Worm (Caenorhabditis elegans) whole organism, late embryonic: ENCODE data around the gene scl-21.

Experiments used
- C08G9.2 ChIP-seq: sonication (generic microtip); optimal IDR thresholded peaks from 2 replicates; lab custom pipeline; 2016; ENCODE audit warnings: mild to moderate bottlenecking, missing genetic modification characterization, moderate library complexity, missing compliant biosample characterization
- F13H6.1 ChIP-seq: sonication (generic microtip); optimal IDR thresholded peaks from 2 replicates; lab custom pipeline; 2016; ENCODE audit warnings: missing genetic modification characterization, missing compliant biosample characterization
- K02D7.2 ChIP-seq: sonication (generic microtip); optimal IDR thresholded peaks from 2 replicates; lab custom pipeline; 2017; ENCODE audit warnings: mild to moderate bottlenecking, missing genetic modification characterization, missing compliant biosample characterization
- K09A11.1 ChIP-seq: sonication (generic microtip); optimal IDR thresholded peaks from 2 replicates; lab custom pipeline; 2017; ENCODE audit warnings: antibody characterized with exemption, mild to moderate bottlenecking, missing genetic modification characterization, missing compliant biosample characterization; ENCODE audit not compliant: insufficient read depth
- Y22D7AL.16 ChIP-seq: sonication (generic microtip); optimal IDR thresholded peaks from 2 replicates; lab custom pipeline; 2016; ENCODE audit warnings: missing genetic modification characterization, missing compliant biosample characterization
- ama-1 ChIP-seq: fragments of 150-350 bp; optimal IDR thresholded peaks from 2 replicates; lab custom pipeline; 2014
- ceh-18 ChIP-seq: sonication (generic microtip); optimal IDR thresholded peaks from 2 replicates; lab custom pipeline; 2016; ENCODE audit warnings: missing genetic modification characterization, missing compliant biosample characterization
- ceh-22 ChIP-seq: sonication (generic microtip); optimal IDR thresholded peaks from 2 replicates; lab custom pipeline; 2017; ENCODE audit warnings: missing biosample characterization, missing genetic modification characterization
- ceh-24 ChIP-seq: sonication (generic microtip); optimal IDR thresholded peaks from 2 replicates; lab custom pipeline; 2016; ENCODE audit warnings: mild to moderate bottlenecking, missing genetic modification characterization, missing compliant biosample characterization
- ceh-30 ChIP-seq: fragments of 150-350 bp; optimal IDR thresholded peaks from 2 replicates; lab custom pipeline; 2014; ENCODE audit warnings: missing biosample characterization, missing genetic modification characterization
- ceh-31 ChIP-seq: sonication (generic microtip); optimal IDR thresholded peaks from 2 replicates; lab custom pipeline; 2016; ENCODE audit warnings: missing genetic modification characterization, missing compliant biosample characterization
- ceh-34 ChIP-seq: sonication (generic microtip); optimal IDR thresholded peaks from 2 replicates; lab custom pipeline; 2016; ENCODE audit warnings: mild to moderate bottlenecking, missing genetic modification characterization, missing compliant biosample characterization
- ceh-48 ChIP-seq: sonication (generic microtip); optimal IDR thresholded peaks from 2 replicates; lab custom pipeline; 2016; ENCODE audit warnings: missing genetic modification characterization, inconsistent platforms, missing compliant biosample characterization
- ceh-9 ChIP-seq: sonication (generic microtip); optimal IDR thresholded peaks from 2 replicates; lab custom pipeline; 2016; ENCODE audit warnings: mild to moderate bottlenecking, missing genetic modification characterization, inconsistent platforms, missing compliant biosample characterization
- che-1 ChIP-seq: sonication (generic microtip); optimal IDR thresholded peaks from 2 replicates; lab custom pipeline; 2016; ENCODE audit warnings: mild to moderate bottlenecking, missing genetic modification characterization, missing compliant biosample characterization
- dve-1 ChIP-seq: sonication (generic microtip); optimal IDR thresholded peaks from 2 replicates; lab custom pipeline; 2017; ENCODE audit warnings: antibody characterized with exemption, mild to moderate bottlenecking, missing genetic modification characterization, missing compliant biosample characterization
- elt-2 ChIP-seq: sonication (generic microtip); optimal IDR thresholded peaks from 2 replicates; lab custom pipeline; 2016; ENCODE audit warnings: missing genetic modification reagents, missing genetic modification characterization, missing compliant biosample characterization
- elt-4 ChIP-seq: sonication (generic microtip); optimal IDR thresholded peaks from 2 replicates; lab custom pipeline; 2016; ENCODE audit warnings: missing genetic modification characterization, missing compliant biosample characterization
- ets-4 ChIP-seq: sonication (generic microtip); optimal IDR thresholded peaks from 2 replicates; lab custom pipeline; 2016; ENCODE audit warnings: missing genetic modification characterization, missing compliant biosample characterization
- eyg-1 ChIP-seq: sonication (generic microtip); optimal IDR thresholded peaks from 2 replicates; lab custom pipeline; 2016; ENCODE audit warnings: missing genotype, missing genetic modification characterization, missing compliant biosample characterization
- fax-1 ChIP-seq: sonication (generic microtip); optimal IDR thresholded peaks from 2 replicates; lab custom pipeline; 2016; ENCODE audit warnings: missing genotype, missing genetic modification characterization, missing compliant biosample characterization
- fkh-10 ChIP-seq: fragments of 150-350 bp; optimal IDR thresholded peaks from 2 replicates; lab custom pipeline; 2014; ENCODE audit warnings: missing biosample characterization, missing genetic modification reagents, missing genetic modification characterization
- fkh-6 ChIP-seq: sonication (generic microtip); optimal IDR thresholded peaks from 2 replicates; lab custom pipeline; 2016; ENCODE audit warnings: missing genetic modification characterization, missing compliant biosample characterization
- gmeb-2 ChIP-seq: sonication (generic microtip); optimal IDR thresholded peaks from 2 replicates; lab custom pipeline; 2016; ENCODE audit warnings: missing genetic modification characterization, inconsistent platforms, missing compliant biosample characterization
- hlh-15 ChIP-seq: sonication (generic microtip); optimal IDR thresholded peaks from 2 replicates; lab custom pipeline; 2016; ENCODE audit warnings: missing genetic modification characterization, missing compliant biosample characterization
- hlh-8 ChIP-seq: sonication (generic microtip); optimal IDR thresholded peaks from 2 replicates; lab custom pipeline; 2016; ENCODE audit warnings: missing genotype, missing genetic modification characterization, missing compliant biosample characterization
- madf-2 ChIP-seq: sonication (generic microtip); optimal IDR thresholded peaks from 2 replicates; lab custom pipeline; 2017; ENCODE audit warnings: missing genetic modification characterization, missing compliant biosample characterization
- nhr-232 ChIP-seq: sonication (generic microtip); optimal IDR thresholded peaks from 2 replicates; lab custom pipeline; 2016; ENCODE audit warnings: missing genetic modification characterization, missing compliant biosample characterization
- pag-3 ChIP-seq: sonication (generic microtip); optimal IDR thresholded peaks from 2 replicates; lab custom pipeline; 2016; ENCODE audit warnings: missing compliant biosample characterization, missing genetic modification characterization, borderline replicate concordance
- pat-9 ChIP-seq: fragments of 200-800 bp; sonication (Bioruptor generic); optimal IDR thresholded peaks from 2 replicates; lab custom pipeline; 2018; ENCODE audit warnings: mild to moderate bottlenecking, missing genetic modification characterization, moderate library complexity, missing compliant biosample characterization
- pax-1 ChIP-seq: fragments of 150-350 bp; optimal IDR thresholded peaks from 2 replicates; lab custom pipeline; 2014; ENCODE audit warnings: missing biosample characterization, missing genetic modification characterization
- pha-4 ChIP-seq: fragments of 150-350 bp; optimal IDR thresholded peaks from 2 replicates; lab custom pipeline; 2018; ENCODE audit warnings: missing biosample characterization, missing genetic modification reagents, missing genetic modification characterization
- pros-1 ChIP-seq: fragments of 150-350 bp; optimal IDR thresholded peaks from 2 replicates; lab custom pipeline; 2014; ENCODE audit warnings: missing biosample characterization, missing genetic modification reagents, missing genetic modification characterization
- ref-2 ChIP-seq: sonication (generic microtip); optimal IDR thresholded peaks from 2 replicates; lab custom pipeline; 2016; ENCODE audit warnings: missing genetic modification characterization, missing compliant biosample characterization
- sdc-2 ChIP-seq: sonication (generic microtip); optimal IDR thresholded peaks from 2 replicates; lab custom pipeline; 2016; ENCODE audit warnings: missing genotype, missing genetic modification characterization, missing compliant biosample characterization
- sox-4 ChIP-seq: sonication (generic microtip); optimal IDR thresholded peaks from 2 replicates; lab custom pipeline; 2017; ENCODE audit warnings: mild to moderate bottlenecking, missing genetic modification characterization, inconsistent platforms, missing compliant biosample characterization
- syd-9 ChIP-seq: sonication (generic microtip); optimal IDR thresholded peaks from 2 replicates; lab custom pipeline; 2016; ENCODE audit warnings: mild to moderate bottlenecking, missing genetic modification characterization, moderate library complexity, missing compliant biosample characterization
- ttx-3 ChIP-seq: sonication (generic microtip); optimal IDR thresholded peaks from 2 replicates; lab custom pipeline; 2016; ENCODE audit warnings: missing genetic modification reagents, missing genetic modification characterization, missing compliant biosample characterization
- unc-3 ChIP-seq, 2 experiments: fragments of 200-800 bp in 1 of 2; sonication (Bioruptor generic) in 1 of 2; sonication (generic microtip) in 1 of 2; conservative IDR thresholded peaks in 1 of 2; optimal IDR thresholded peaks in 1 of 2; 2 replicates each; pipeline versions ENCODE4 v1.3.6 to Lab custom; 2016 to 2022; ENCODE audit warnings: missing compliant biosample characterization in 2 of 2, missing genetic modification characterization in 2 of 2, missing genetic modification reagents in 1 of 2
- unc-42 ChIP-seq: sonication (generic microtip); optimal IDR thresholded peaks from 2 replicates; lab custom pipeline; 2016; ENCODE audit warnings: missing genotype, missing genetic modification characterization, missing compliant biosample characterization
- ztf-16 ChIP-seq: sonication (generic microtip); optimal IDR thresholded peaks from 2 replicates; lab custom pipeline; 2017; ENCODE audit warnings: missing genetic modification characterization, missing compliant biosample characterization

Gene scl-21

ce11 chrV:19510925-19511324 lies 15.4 kb upstream of the scl-21 start:
- TF ChIP-seq syd-9 (tag; lab: Kevin White, UChicago): no peak
- TF ChIP-seq sdc-2 (tag; lab: Kevin White, UChicago): no peak
- no peak for TF ChIP-seq nhr-232 (tag; lab: Kevin White, UChicago)
- TF ChIP-seq ztf-16: no peak
- no peak for TF ChIP-seq ref-2 (tag; lab: Kevin White, UChicago)
- TF ChIP-seq ttx-3 (tag; lab: Kevin White, UChicago): no peak
- TF ChIP-seq fkh-10 (GFP tag; lab: Kevin White, UChicago): no peak
- no peak for TF ChIP-seq sox-4 (tag; lab: Kevin White, UChicago)
- no peak for TF ChIP-seq ceh-22
- TF ChIP-seq pros-1 (tag; lab: Kevin White, UChicago): no peak
- TF ChIP-seq F13H6.1: no peak
- TF ChIP-seq ceh-48 (tag; lab: Kevin White, UChicago): no peak
- no peak for TF ChIP-seq gmeb-2 (tag; lab: Kevin White, UChicago)
- TF ChIP-seq K02D7.2: no peak
- TF ChIP-seq hlh-15 (tag; lab: Kevin White, UChicago): no peak
- TF ChIP-seq elt-2: no peak
- no peak for TF ChIP-seq pat-9
- TF ChIP-seq C08G9.2 (tag; lab: Kevin White, UChicago): no peak

DNA sequence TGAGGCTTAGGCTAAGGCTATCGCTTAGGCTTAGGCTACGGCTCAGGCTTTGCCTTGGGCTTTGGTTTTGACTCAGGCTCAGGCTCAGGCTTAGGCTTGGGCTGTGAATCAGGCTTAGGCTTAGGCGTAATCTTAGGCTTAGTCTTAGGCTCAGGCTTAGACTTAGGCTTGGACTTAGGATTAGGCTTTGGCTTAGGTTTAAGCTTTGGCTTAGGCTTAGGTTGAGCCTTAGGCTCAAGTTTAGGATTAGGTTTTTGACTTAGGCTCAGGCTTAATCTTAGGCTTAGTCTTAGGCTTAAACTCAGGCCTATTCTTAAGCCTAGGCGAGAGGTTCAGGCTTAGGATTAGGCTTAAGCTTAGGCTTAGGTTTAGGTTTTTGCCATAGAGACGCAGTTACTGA lies 14.9 kb upstream of the scl-21 start:
- no peak for TF ChIP-seq elt-4 (tag; lab: Kevin White, UChicago)
- no peak for TF ChIP-seq ceh-31 (tag; lab: Kevin White, UChicago)
- TF ChIP-seq dve-1: peak; percentile 91

DNA sequence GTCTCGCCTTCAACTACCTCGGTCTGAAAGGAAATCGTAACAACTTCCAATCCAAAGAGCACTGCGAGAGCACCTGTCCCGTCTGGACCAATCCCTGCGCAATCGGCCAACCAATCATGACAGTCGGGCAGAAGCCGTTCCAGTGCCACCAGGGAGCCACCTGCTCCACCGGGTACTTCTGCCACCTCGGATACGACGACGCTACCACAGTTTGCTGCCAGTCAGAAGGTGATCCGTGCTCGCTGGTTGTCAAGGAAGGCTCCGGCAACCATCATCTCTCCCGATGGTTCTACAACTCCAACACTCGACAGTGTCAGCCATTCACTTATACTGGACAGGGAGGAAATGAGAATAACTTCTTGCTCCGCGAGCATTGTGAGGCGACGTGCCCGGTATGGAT lies 13.6 kb upstream of the scl-21 start:
- TF ChIP-seq eyg-1 (tag; lab: Kevin White, UChicago): no peak
- TF ChIP-seq unc-42: no peak
- TF ChIP-seq sdc-2 (tag; lab: Kevin White, UChicago): no peak
- peak; percentile 57 for TF ChIP-seq pag-3
- no peak for TF ChIP-seq K09A11.1 (tag; lab: Kevin White, UChicago)
- TF ChIP-seq pros-1 (tag; lab: Kevin White, UChicago): no peak
- TF ChIP-seq hlh-8 (tag; lab: Kevin White, UChicago): no peak
- no peak for TF ChIP-seq Y22D7AL.16 (tag; lab: Kevin White, UChicago)
- TF ChIP-seq, all 69 proteins: peak for 1

- TF ChIP-seq ceh-34 (tag; lab: Kevin White, UChicago): no peak
- no peak for TF ChIP-seq ceh-24
- TF ChIP-seq C08G9.2 (tag; lab: Kevin White, UChicago): no peak
- TF ChIP-seq ama-1 (lab: Kevin White, UChicago): no peak
- TF ChIP-seq madf-2 (tag; lab: Kevin White, UChicago): no peak
- no peak for TF ChIP-seq unc-3 (GFP tag; conservative IDR thresholded peaks at IDR 0.05; lab: Robert Waterston, UW)
- TF ChIP-seq unc-3 (tag; optimal IDR thresholded peaks at IDR 0.05; lab: Kevin White, UChicago): no peak
- no peak for TF ChIP-seq ceh-30
- TF ChIP-seq pha-4 (tag; lab: Kevin White, UChicago): no peak
- no peak for TF ChIP-seq ztf-16
- TF ChIP-seq fkh-6 (tag; lab: Kevin White, UChicago): no peak
- no peak for TF ChIP-seq che-1 (tag; lab: Kevin White, UChicago)
- no peak for TF ChIP-seq ceh-9
- no peak for TF ChIP-seq ceh-18
- TF ChIP-seq ets-4 (tag; lab: Kevin White, UChicago): no peak
- TF ChIP-seq fax-1 (tag; lab: Kevin White, UChicago): no peak
- no peak for TF ChIP-seq fkh-10 (GFP tag; lab: Kevin White, UChicago)
- TF ChIP-seq dve-1: no peak
- no peak for TF ChIP-seq pax-1
These were observed 7.2 kb upstream of the scl-21 start, which contains the start of gene Y43F8B.3 for ce11 chrV:19502579-19503151. Y43F8B.3 (plus strand) TSS chrV:19503101.
